Fruit fly (Drosophila melanogaster) whole organism, pupa: ENCODE measurements around the gene Cad86C.
A peak's percentile ranks its signal among the peaks of the same experiment; 100 is the strongest.

Experiments
- CG10348 ChIP-seq: fragments of 200-800 bp; sonication (Bioruptor generic); IDR thresholded peaks from 2 replicates; pipeline ENCODE4 v1.3.6; 2022; ENCODE audit warnings: missing biosample characterization, missing genetic modification characterization
- CG12605 ChIP-seq: fragments of 200-800 bp; sonication (Bioruptor generic); IDR thresholded peaks from 2 replicates; pipeline ENCODE4 v1.3.6; 2022; ENCODE audit warnings: missing biosample characterization, missing genetic modification characterization
- CG13204 ChIP-seq: fragments of 200-800 bp; sonication (Bioruptor generic); optimal IDR thresholded peaks from 2 replicates; lab custom pipeline; 2018; ENCODE audit warnings: missing biosample characterization, mild to moderate bottlenecking, missing genetic modification characterization, moderate library complexity
- CG14655 ChIP-seq: fragments of 200-800 bp; sonication (Bioruptor generic); optimal IDR thresholded peaks from 3 replicates; lab custom pipeline; 2017; ENCODE audit warnings: mild to moderate bottlenecking, missing biosample characterization, missing genetic modification reagents, missing genetic modification characterization
- CG15710 ChIP-seq: fragments of 200-800 bp; sonication (Bioruptor generic); optimal IDR thresholded peaks from 2 replicates; lab custom pipeline; 2018; ENCODE audit warnings: missing biosample characterization, mild to moderate bottlenecking, missing genetic modification characterization, moderate library complexity
- CG17806 ChIP-seq: fragments of 200-800 bp; sonication (Bioruptor generic); optimal IDR thresholded peaks from 2 replicates; lab custom pipeline; 2018; ENCODE audit warnings: missing biosample characterization, mild to moderate bottlenecking, missing genetic modification characterization, moderate library complexity
- CG32121 ChIP-seq: fragments of 200-800 bp; sonication (Bioruptor generic); IDR thresholded peaks from 2 replicates; pipeline ENCODE4 v1.3.6; 2022; ENCODE audit warnings: missing biosample characterization, missing genetic modification characterization
- CG34367 ChIP-seq: fragments of 200-800 bp; sonication (Bioruptor generic); optimal IDR thresholded peaks from 2 replicates; lab custom pipeline; 2018; ENCODE audit warnings: missing biosample characterization, mild to moderate bottlenecking, missing genetic modification characterization
- CG4496 ChIP-seq: fragments of 200-800 bp; sonication (Bioruptor generic); IDR thresholded peaks from 3 replicates; pipeline ENCODE4 v1.3.6; 2022; ENCODE audit warnings: missing biosample characterization, missing genetic modification characterization
- CG8159 ChIP-seq: fragments of 200-800 bp; sonication (Bioruptor generic); optimal IDR thresholded peaks from 3 replicates; lab custom pipeline; 2018; ENCODE audit warnings: missing biosample characterization, mild to moderate bottlenecking, missing genetic modification characterization, moderate library complexity
- CG8301 ChIP-seq: fragments of 200-800 bp; sonication (Bioruptor generic); optimal IDR thresholded peaks from 2 replicates; lab custom pipeline; 2018; ENCODE audit warnings: missing biosample characterization, mild to moderate bottlenecking, missing genetic modification characterization
- CG9948 ChIP-seq: fragments of 200-800 bp; sonication (Bioruptor generic); optimal IDR thresholded peaks from 2 replicates; lab custom pipeline; 2018; ENCODE audit warnings: missing biosample characterization, mild to moderate bottlenecking, missing genetic modification characterization, moderate library complexity
- D1 ChIP-seq: fragments of 200-800 bp; sonication (Bioruptor generic); optimal IDR thresholded peaks from 2 replicates; lab custom pipeline; 2018; ENCODE audit warnings: missing biosample characterization, mild to moderate bottlenecking, missing genetic modification characterization, moderate library complexity
- EcR ChIP-seq: fragments of 200-800 bp; sonication (Bioruptor generic); optimal IDR thresholded peaks from 3 replicates; lab custom pipeline; 2019; ENCODE audit warnings: missing biosample characterization, missing genetic modification characterization, mild to moderate bottlenecking, moderate library complexity, missing genetic modification reagents
- Ets98B ChIP-seq: fragments of 200-800 bp; sonication (Bioruptor generic); IDR thresholded peaks from 2 replicates; pipeline ENCODE4 v1.3.6; 2022; ENCODE audit warnings: missing biosample characterization, missing genetic modification characterization
- Pif1A ChIP-seq: fragments of 200-800 bp; sonication (Bioruptor generic); optimal IDR thresholded peaks from 3 replicates; lab custom pipeline; 2016; ENCODE audit warnings: missing biosample characterization, missing genetic modification characterization
- Pif1B ChIP-seq: fragments of 200-800 bp; sonication (Bioruptor generic); optimal IDR thresholded peaks from 3 replicates; lab custom pipeline; 2016; ENCODE audit warnings: missing biosample characterization, missing genetic modification characterization
- Snoo ChIP-seq: fragments of 200-800 bp; sonication (Bioruptor generic); optimal IDR thresholded peaks from 3 replicates; lab custom pipeline; 2017; ENCODE audit warnings: missing biosample characterization, mild to moderate bottlenecking, missing genetic modification characterization, inconsistent platforms
- fd96Ca ChIP-seq: fragments of 200-800 bp; sonication (Bioruptor generic); IDR thresholded peaks from 3 replicates; pipeline ENCODE4 v1.3.6; 2022; ENCODE audit warnings: missing biosample characterization, missing genetic modification characterization
- gl ChIP-seq: fragments of 200-800 bp; sonication (Bioruptor generic); optimal IDR thresholded peaks from 2 replicates; lab custom pipeline; 2018; ENCODE audit warnings: missing biosample characterization, mild to moderate bottlenecking, missing genetic modification characterization
- rn ChIP-seq: fragments of 200-800 bp; sonication (Bioruptor generic); IDR thresholded peaks from 2 replicates; pipeline ENCODE4 v1.3.6; 2022; ENCODE audit warnings: missing biosample characterization, missing genetic modification characterization

The Cad86C gene

dm6 chr3R:10784058-10784499 is 42.8 kb upstream of the Cad86C start, which contains the start of the genes mRpL37 and Rbp1:
mRpL37 (minus strand) TSS chr3R:10784092.
Rbp1 (plus strand) TSS chr3R:10784383.
- peak; percentile 70 for TF ChIP-seq CG8159 (tag; lab: Kevin White, UChicago)
- TF ChIP-seq Snoo (tag; lab: Kevin White, UChicago) = peak; percentile 46
- no peak for TF ChIP-seq CG12605 (GFP tag; lab: Robert Waterston, UW)
- TF ChIP-seq CG9948 (tag; lab: Kevin White, UChicago) = peak; percentile 55
- no peak for TF ChIP-seq CG14655 (GFP tag; lab: Kevin White, UChicago)
- no peak for TF ChIP-seq Ets98B (GFP tag; lab: Robert Waterston, UW)
- TF ChIP-seq CG15710 = peak; percentile 73
- TF ChIP-seq CG10348 = no peak
- no peak for TF ChIP-seq EcR (GFP tag; lab: Kevin White, UChicago)
- no peak for TF ChIP-seq Pif1B (GFP tag; lab: Kevin White, UChicago)
- TF ChIP-seq gl (tag; lab: Kevin White, UChicago) = no peak
- peak; percentile 59 for TF ChIP-seq CG17806 (tag; lab: Kevin White, UChicago)
- no peak for TF ChIP-seq fd96Ca (GFP tag; lab: Robert Waterston, UW)
- TF ChIP-seq rn (GFP tag; lab: Robert Waterston, UW) = no peak
- TF ChIP-seq CG4496 (GFP tag; lab: Robert Waterston, UW) = peak; percentile 77

- TF ChIP-seq CG10348 (no peak), Pif1B (GFP tag; lab: Kevin White, UChicago) (no peak), D1 (tag; lab: Kevin White, UChicago) (no peak), fd96Ca (GFP tag; lab: Robert Waterston, UW) (no peak), gl (tag; lab: Kevin White, UChicago) (no peak), CG17806 (tag; lab: Kevin White, UChicago) (no peak), CG4496 (GFP tag; lab: Robert Waterston, UW) (no peak)
Measured at dm6 chr3R:10788186-10788585, 38.7 kb upstream of the Cad86C start, which contains the start of the genes Art1 and Mcm5. Art1 (minus strand) TSS chr3R:10788226. Mcm5 (plus strand) TSS chr3R:10788524.

- TF ChIP-seq CG32121 (GFP tag; lab: Robert Waterston, UW) (no peak), CG13204 (GFP tag; lab: Kevin White, UChicago) (no peak), gl (tag; lab: Kevin White, UChicago) (no peak), CG14655 (GFP tag; lab: Kevin White, UChicago) (no peak), Pif1B (GFP tag; lab: Kevin White, UChicago) (no peak), D1 (tag; lab: Kevin White, UChicago) (no peak), CG9948 (tag; lab: Kevin White, UChicago) (no peak), CG8301 (tag; lab: Kevin White, UChicago) (no peak)
Measured at dm6 chr3R:10792604-10793003, 34.3 kb upstream of the Cad86C start, which contains the start of gene CG14687. CG14687 (plus strand) TSS chr3R:10792904.

- TF ChIP-seq gl (tag; lab: Kevin White, UChicago) (no peak), CG13204 (GFP tag; lab: Kevin White, UChicago) (no peak), CG9948 (tag; lab: Kevin White, UChicago) (no peak), D1 (tag; lab: Kevin White, UChicago) (no peak), Pif1A (GFP tag; lab: Kevin White, UChicago) (no peak), CG32121 (GFP tag; lab: Robert Waterston, UW) (no peak), CG8159 (tag; lab: Kevin White, UChicago) (no peak), CG12605 (GFP tag; lab: Robert Waterston, UW) (no peak), Snoo (tag; lab: Kevin White, UChicago) (no peak), CG15710 (no peak), rn (GFP tag; lab: Robert Waterston, UW) (no peak), CG10348 (no peak), Ets98B (GFP tag; lab: Robert Waterston, UW) (no peak), CG4496 (GFP tag; lab: Robert Waterston, UW) (no peak), CG17806 (tag; lab: Kevin White, UChicago) (no peak), EcR (GFP tag; lab: Kevin White, UChicago) (no peak), fd96Ca (GFP tag; lab: Robert Waterston, UW) (no peak), CG8301 (tag; lab: Kevin White, UChicago) (no peak), CG14655 (GFP tag; lab: Kevin White, UChicago) (no peak), Pif1B (GFP tag; lab: Kevin White, UChicago) (no peak)
Measured at dm6 chr3R:10803855-10804254, 23.0 kb upstream of the Cad86C start, which contains the start of gene CG14692. CG14692 (minus strand) TSS chr3R:10803955.

dm6 chr3R:10815032-10815431 is 11.8 kb upstream of the Cad86C start, which contains the start of the genes CG14693 and TTLL15:
CG14693 (minus strand) TSS chr3R:10815047.
TTLL15 (plus strand) TSS chr3R:10815288.
- TF ChIP-seq Pif1B (GFP tag; lab: Kevin White, UChicago) = no peak
- TF ChIP-seq Pif1A (GFP tag; lab: Kevin White, UChicago) = no peak
- TF ChIP-seq Ets98B (GFP tag; lab: Robert Waterston, UW) = no peak
- peak; percentile 27 for TF ChIP-seq D1 (tag; lab: Kevin White, UChicago)
- TF ChIP-seq CG12605 (GFP tag; lab: Robert Waterston, UW) = no peak
- no peak for TF ChIP-seq CG17806 (tag; lab: Kevin White, UChicago)
- TF ChIP-seq, all 21 proteins: peak for 1

- no peak for TF ChIP-seq Snoo (tag; lab: Kevin White, UChicago)
- no peak for TF ChIP-seq CG8159 (tag; lab: Kevin White, UChicago)
- no peak for TF ChIP-seq CG32121 (GFP tag; lab: Robert Waterston, UW)
- no peak for TF ChIP-seq CG15710
- no peak for TF ChIP-seq CG34367 (tag; lab: Kevin White, UChicago)
Measured at dm6 chr3R:10828688-10829087, 1.8 kb downstream of the Cad86C start.
